Fruit fly (Drosophila melanogaster) ovary, adult (tissue): ENCODE results near the gene CG42268.

Experiments
- CG17801 ChIP-seq: fragments of 200-800 bp; optimal IDR thresholded peaks from 2 replicates; lab custom pipeline; 2019; ENCODE audit warnings: missing biosample characterization, mild to moderate bottlenecking, missing genetic modification characterization, moderate library complexity; ENCODE audit not compliant: partially characterized antibody

CG42268 gene

DNA sequence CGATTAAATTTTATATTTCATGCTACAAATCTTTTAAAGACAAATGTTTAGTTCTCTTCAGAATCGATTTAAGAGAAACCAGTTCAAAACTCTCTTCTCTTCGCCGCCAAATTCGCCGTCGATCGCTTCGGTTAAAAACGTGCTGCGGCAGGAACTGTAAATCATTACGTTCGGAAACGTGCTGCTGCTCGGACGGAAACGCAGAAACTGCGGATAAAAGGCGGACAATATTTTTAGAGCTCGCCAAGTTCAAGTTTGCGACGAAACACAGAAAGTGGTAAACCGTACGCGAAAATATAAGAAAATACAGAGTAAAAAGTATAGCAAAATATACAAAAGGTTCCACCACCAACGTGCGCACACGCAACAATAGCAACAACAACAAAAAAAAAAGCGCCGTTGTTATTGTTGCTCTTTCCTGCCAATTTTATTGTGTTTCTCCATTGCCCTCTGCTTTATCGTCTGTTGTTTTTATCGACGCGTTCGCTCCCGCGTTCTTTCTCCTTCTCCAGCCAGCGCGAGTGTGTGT, 3.3 kb upstream of the CG42268 start, which contains the start of gene Ae2:
Gene Ae2, plus strand, starts transcription at position 156 of the 529 bp plus-strand sequence.
- peak; percentile 64 for TF ChIP-seq CG17801 (GFP tag; lab: Kevin White, UChicago)

DNA sequence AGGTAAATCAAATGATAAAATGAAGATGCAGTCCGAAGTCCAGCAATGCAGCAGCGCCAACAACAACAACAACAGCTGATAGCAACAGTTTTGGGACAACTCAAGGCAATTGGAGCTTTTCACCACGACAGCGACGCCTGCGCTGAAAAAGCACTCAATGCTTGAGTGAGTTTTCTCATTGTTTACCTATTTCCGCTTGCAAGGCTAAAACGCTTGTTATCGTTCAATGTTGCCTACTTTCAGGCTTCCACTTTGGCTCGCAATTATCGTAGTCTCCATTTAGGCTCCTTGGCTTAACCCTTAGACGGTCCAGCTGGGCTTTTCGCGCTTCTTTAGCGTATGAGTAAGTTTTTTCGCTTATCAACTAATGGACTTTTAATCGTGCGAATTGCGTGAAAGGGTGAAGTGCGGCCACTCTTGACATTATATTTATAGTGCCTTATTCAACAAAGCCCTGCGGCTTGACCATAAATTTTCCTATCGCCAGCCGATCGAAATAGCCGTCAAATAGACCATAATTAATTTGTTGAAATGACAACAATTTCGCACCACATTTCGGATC, 1.9 kb upstream of the CG42268 start:
- TF ChIP-seq CG17801 (GFP tag; lab: Kevin White, UChicago), result no peak

DNA sequence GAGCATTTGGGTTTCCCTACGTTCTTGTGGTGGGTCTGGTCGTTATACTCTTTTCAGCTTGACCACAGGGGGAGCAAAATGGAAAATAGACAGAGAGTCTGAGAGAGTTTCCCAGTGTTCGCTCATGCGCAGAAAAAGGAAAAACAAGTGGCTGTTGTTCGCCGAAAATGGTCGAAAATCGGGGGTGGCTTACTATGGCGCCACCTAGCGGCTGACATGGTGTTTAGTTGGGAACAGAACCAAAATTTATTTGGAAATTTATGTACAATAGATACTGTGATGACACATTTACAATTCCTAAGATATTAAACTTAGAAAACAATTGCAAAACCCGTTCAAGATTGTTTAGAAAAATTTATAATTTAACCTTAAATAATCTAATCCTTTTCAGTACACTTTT, 8.6 kb downstream of the CG42268 start:
- TF ChIP-seq CG17801 (GFP tag; lab: Kevin White, UChicago), result no peak

DNA sequence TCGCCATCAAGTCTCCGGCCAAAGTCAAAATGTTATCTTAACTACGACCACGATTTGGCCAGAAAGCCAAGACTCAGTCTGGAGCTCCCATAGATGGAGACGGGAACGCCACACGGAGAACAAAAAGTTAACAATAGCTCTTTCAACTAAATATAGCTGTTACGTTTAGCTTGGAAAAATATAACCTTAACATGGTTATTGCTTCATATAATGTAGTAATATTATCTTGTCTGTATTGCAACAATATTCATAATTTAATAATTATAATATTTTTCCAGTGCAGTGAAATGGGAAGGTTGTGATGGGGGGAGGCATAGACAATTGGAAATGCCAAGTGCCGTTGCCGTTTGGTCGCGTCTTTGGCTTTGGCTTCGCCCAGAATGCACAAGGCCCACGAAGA, 14.8 kb downstream of the CG42268 start:
- no peak for TF ChIP-seq CG17801 (GFP tag; lab: Kevin White, UChicago)

DNA sequence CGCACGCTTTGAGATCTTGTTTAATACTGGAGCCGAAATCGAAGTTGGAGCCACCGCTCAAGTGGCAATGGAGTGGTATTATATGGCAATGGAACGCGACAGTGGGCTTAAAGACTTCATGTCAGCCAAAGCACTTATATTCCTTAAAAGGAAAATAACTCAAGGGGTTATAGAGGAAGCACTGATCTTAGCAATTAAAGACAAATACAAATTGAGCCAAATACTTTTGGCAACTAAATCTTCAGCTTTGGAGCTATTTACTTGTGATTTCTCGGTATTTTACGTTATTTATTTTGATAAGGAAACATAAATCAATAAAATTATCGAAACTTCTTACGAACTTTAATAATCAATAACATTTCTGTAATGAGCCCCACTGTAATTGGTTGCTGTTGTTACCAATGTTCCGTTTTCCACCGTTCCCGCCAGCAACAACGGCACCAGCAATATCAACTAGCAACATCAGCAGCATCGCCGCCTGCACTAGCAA, 16.1 kb downstream of the CG42268 start:
- TF ChIP-seq CG17801 (GFP tag; lab: Kevin White, UChicago), result peak; percentile 89

DNA sequence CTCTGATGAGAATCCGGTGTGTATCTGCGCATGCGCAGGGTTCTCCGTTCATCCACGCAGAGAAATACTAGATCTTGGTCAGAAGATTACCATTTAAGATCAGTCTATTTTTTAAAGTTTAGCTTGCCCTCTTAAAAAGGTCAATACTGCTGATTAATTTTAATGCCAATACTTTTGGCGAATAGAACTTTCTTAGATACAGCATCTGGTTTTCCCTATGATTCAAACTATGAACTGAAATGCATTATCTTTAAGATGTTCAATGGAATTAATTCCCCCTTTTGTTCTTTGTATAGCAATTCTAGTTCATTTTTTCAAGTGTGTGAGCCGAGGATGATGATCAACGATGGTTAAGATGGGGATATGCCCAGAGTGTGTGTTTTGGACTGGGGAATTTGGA, 17.9 kb downstream of the CG42268 start:
- TF ChIP-seq CG17801 (GFP tag; lab: Kevin White, UChicago), result no peak

DNA sequence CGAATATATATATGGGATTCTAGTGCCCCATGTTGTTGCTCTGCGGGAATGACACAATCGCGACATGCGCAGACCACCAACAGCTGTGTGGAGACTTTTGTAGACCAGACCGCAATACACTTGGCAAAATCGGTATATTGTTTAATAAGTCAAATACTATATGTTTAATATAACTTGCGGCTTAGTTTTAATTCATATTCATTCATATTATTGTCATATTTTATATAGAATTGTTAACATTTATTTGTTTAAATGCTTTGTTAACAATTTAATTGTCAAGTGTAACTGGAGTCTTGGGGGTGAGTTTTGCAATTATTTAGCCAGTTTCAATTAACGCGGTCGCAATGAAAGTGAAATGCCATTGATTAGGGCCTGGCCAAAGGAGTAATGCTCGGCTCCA, 20.6 kb downstream of the CG42268 start:
- no peak for TF ChIP-seq CG17801 (GFP tag; lab: Kevin White, UChicago)

DNA sequence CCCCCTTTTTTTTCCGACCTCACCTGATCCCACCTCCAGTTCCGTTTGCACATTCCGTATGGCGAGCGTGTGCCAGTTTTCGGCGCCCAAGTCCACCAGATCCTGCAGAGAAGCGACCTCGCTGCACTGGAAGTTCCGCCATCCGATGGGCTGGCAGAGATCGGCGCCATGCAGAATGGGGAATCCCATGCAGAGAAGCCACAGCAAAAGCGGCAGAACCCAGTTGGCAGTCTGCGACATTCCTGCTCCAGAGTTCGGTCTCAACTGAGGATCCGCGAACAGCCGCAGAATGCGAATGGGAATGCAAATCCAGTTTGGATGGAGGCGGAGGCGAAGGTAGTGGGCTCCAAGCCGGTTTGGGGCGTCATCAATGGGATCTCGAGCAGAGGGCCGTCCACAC, 26.6 kb downstream of the CG42268 start, which contains the start of gene CG6749:
Gene CG6749, minus strand, starts transcription at position 245 of the 400 bp plus-strand sequence.
- no peak for TF ChIP-seq CG17801 (GFP tag; lab: Kevin White, UChicago)

DNA sequence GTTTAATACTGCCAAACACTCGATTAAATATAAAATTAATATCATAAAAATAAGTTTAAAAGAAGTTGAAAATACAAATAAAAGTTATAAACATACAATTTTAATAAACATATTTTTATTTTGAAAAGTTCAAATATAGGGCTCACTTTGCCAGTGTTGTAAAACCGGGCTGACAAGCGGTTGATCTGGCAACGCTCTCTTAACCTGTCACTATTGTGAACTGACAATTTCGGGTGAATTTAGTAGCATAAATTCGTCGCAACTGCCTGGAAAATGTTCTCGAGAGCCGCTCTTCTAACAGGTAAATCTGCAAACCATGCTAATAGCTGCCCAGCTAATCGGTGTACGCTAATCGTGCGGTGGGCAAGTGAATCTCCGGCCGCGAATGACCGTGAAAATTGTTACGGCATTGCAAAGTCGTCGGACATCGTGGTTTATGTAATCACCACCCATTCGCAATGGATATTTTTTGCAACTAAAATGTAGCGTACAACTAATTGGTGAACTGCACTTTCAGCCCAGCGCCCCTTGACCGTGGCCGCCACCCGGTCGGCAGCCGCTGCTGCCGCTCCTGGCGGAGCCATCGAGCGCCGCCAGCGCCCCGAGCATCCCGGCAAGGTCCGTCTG, 30.3 kb downstream of the CG42268 start, which contains the start of gene ATPsynB:
Gene ATPsynB, plus strand, starts transcription at position 205 of the 627 bp plus-strand sequence.
- TF ChIP-seq CG17801 (GFP tag; lab: Kevin White, UChicago), result no peak

DNA sequence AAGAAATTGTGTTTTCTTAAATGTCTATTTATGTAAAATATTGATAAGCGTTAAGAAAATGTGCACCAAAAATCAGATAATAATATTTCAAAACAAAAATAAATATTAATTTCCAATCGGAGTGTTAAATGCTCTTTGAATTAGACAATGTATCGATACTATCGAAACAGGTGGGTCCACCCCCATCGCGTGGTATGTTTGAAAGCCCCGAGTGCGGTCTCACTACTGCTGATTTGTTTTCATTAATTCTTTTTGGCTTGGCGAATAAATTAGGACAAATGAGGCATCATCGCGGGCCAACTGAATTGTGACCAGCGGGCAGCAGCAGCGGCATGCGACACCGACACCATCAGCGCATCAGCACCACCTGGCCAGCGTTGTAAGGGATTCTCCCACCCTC, 33.5 kb downstream of the CG42268 start, which contains the start of gene Naa60:
Gene Naa60, plus strand, starts transcription at position 189 of the 400 bp plus-strand sequence.
- peak; percentile 28 for TF ChIP-seq CG17801 (GFP tag; lab: Kevin White, UChicago)

DNA sequence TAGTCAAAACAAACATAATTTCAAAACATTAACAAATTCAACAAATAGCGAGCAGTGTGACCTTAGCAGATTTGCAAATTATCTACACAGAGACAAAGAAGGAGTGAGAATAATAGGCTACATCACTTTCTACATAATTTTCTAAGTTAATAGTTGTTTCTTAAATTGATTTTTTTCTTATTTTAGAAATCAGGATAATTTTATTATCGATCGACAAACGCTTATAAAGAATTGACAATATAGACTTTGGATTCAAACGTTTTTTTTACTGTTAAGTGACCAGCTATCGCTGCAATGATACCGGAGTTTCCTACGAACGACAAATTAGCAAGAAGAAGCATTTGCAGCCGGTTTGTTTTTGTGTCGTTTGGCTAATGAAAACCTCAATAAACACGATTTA, 37.1 kb downstream of the CG42268 start, which contains the start of the genes nbs and defl:
Gene nbs, minus strand, starts transcription at position 87 of the 400 bp plus-strand sequence.
Gene defl, plus strand, starts transcription at position 316 of the 400 bp plus-strand sequence.
- peak; percentile 63 for TF ChIP-seq CG17801 (GFP tag; lab: Kevin White, UChicago)

DNA sequence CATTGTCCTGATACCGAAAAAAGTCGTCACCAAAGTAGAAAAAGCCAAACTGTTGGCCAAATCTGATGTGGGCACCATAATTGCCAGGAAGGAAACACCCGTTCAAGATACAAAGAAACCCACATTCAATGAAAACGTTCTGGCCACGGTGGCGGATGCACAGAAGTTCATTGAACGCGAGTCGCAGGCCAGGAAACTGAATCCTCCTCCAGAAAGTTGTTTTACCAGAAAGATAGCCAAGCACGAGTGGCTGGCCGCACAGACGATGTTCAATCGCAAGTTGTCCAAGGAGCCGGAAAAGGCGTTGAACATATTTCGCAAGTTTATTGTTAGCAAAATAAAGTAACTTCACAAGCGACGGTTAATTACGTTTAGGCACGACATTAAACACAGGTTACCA, 40.1 kb downstream of the CG42268 start:
- TF ChIP-seq CG17801 (GFP tag; lab: Kevin White, UChicago), result no peak

DNA sequence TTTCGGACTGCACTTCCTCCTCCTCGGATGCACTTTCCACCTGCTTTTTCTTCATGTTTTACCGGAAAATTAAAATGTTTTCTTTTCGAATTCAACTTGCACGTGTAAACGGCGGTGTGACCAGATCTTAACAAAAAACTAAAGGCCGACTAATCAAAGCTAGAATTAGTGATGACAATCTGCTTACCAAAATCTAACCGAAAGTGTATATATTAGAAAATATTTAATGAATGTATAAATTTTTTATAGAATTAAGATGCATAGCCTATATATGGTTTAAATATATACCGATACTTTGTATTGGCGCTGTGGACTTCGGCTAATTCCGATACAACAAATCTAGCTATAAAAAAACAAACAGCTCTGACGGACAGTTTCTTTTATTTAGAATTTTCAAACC, 41.3 kb downstream of the CG42268 start, which contains the start of the genes CG18178 and CG14174:
Gene CG18178, minus strand, starts transcription at position 216 of the 400 bp plus-strand sequence.
Gene CG14174, plus strand, starts transcription at position 400 of the 400 bp plus-strand sequence.
- TF ChIP-seq CG17801 (GFP tag; lab: Kevin White, UChicago), result peak; percentile 78

DNA sequence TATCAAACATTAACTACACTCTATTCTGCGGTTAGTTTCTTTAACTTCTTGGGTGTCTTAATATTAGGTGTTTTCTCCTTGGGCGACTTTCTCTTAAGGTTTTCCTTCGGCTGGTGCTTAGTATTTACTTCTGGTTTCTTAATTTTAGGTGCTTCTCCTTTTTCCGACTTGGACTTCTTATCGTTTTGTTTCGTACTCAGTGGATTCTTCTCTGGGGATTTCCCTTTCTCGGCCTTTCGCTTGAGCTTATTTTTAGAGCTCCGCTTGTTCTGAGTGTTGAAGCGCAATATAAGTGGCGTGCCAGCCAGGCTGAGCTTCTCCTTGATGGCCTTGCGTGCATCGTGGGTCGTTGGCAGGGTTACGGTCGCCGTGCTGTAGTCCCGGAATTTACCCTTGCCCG, 42.4 kb downstream of the CG42268 start:
- no peak for TF ChIP-seq CG17801 (GFP tag; lab: Kevin White, UChicago)

DNA sequence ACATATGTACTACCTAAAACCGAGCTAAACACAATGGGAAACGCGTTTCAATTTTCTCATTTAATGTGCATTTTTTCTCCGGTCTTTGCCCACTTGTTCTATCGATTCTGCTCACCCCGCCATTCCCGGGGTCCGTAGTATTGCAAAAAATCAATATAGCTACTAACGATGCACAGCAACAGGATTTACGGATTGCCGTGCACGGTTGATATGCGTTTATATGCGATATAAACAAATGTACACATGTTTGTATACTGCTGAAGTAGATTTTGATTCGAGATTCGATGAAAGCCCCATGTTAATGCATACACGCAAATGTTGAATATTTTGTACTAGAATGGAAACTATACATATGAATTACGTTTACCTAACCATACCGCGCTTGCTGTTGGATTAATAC, 43.1 kb downstream of the CG42268 start:
- no peak for TF ChIP-seq CG17801 (GFP tag; lab: Kevin White, UChicago)
